Fruit fly (Drosophila melanogaster) whole organism, pupa: ENCODE measurements around the gene CG9297.

Source experiments
- CG13204 ChIP-seq: fragments of 200-800 bp; sonication (Bioruptor generic); optimal IDR thresholded peaks from 2 replicates; lab custom pipeline; 2018; ENCODE audit warnings: missing biosample characterization, mild to moderate bottlenecking, missing genetic modification characterization, moderate library complexity
- CG14655 ChIP-seq: fragments of 200-800 bp; sonication (Bioruptor generic); optimal IDR thresholded peaks from 3 replicates; lab custom pipeline; 2017; ENCODE audit warnings: mild to moderate bottlenecking, missing biosample characterization, missing genetic modification reagents, missing genetic modification characterization
- CG15710 ChIP-seq: fragments of 200-800 bp; sonication (Bioruptor generic); optimal IDR thresholded peaks from 2 replicates; lab custom pipeline; 2018; ENCODE audit warnings: missing biosample characterization, mild to moderate bottlenecking, missing genetic modification characterization, moderate library complexity
- CG32121 ChIP-seq: fragments of 200-800 bp; sonication (Bioruptor generic); IDR thresholded peaks from 2 replicates; pipeline ENCODE4 v1.3.6; 2022; ENCODE audit warnings: missing biosample characterization, missing genetic modification characterization
- CG4496 ChIP-seq: fragments of 200-800 bp; sonication (Bioruptor generic); IDR thresholded peaks from 3 replicates; pipeline ENCODE4 v1.3.6; 2022; ENCODE audit warnings: missing biosample characterization, missing genetic modification characterization
- CG8159 ChIP-seq: fragments of 200-800 bp; sonication (Bioruptor generic); optimal IDR thresholded peaks from 3 replicates; lab custom pipeline; 2018; ENCODE audit warnings: missing biosample characterization, mild to moderate bottlenecking, missing genetic modification characterization, moderate library complexity
- D1 ChIP-seq: fragments of 200-800 bp; sonication (Bioruptor generic); optimal IDR thresholded peaks from 2 replicates; lab custom pipeline; 2018; ENCODE audit warnings: missing biosample characterization, mild to moderate bottlenecking, missing genetic modification characterization, moderate library complexity
- EcR ChIP-seq: fragments of 200-800 bp; sonication (Bioruptor generic); optimal IDR thresholded peaks from 3 replicates; lab custom pipeline; 2019; ENCODE audit warnings: missing biosample characterization, missing genetic modification characterization, mild to moderate bottlenecking, moderate library complexity, missing genetic modification reagents
- Ets98B ChIP-seq: fragments of 200-800 bp; sonication (Bioruptor generic); IDR thresholded peaks from 2 replicates; pipeline ENCODE4 v1.3.6; 2022; ENCODE audit warnings: missing biosample characterization, missing genetic modification characterization
- Pif1A ChIP-seq: fragments of 200-800 bp; sonication (Bioruptor generic); optimal IDR thresholded peaks from 3 replicates; lab custom pipeline; 2016; ENCODE audit warnings: missing biosample characterization, missing genetic modification characterization
- Snoo ChIP-seq: fragments of 200-800 bp; sonication (Bioruptor generic); optimal IDR thresholded peaks from 3 replicates; lab custom pipeline; 2017; ENCODE audit warnings: missing biosample characterization, mild to moderate bottlenecking, missing genetic modification characterization, inconsistent platforms
- fd96Ca ChIP-seq: fragments of 200-800 bp; sonication (Bioruptor generic); IDR thresholded peaks from 3 replicates; pipeline ENCODE4 v1.3.6; 2022; ENCODE audit warnings: missing biosample characterization, missing genetic modification characterization
- gl ChIP-seq: fragments of 200-800 bp; sonication (Bioruptor generic); optimal IDR thresholded peaks from 2 replicates; lab custom pipeline; 2018; ENCODE audit warnings: missing biosample characterization, mild to moderate bottlenecking, missing genetic modification characterization

DNA sequence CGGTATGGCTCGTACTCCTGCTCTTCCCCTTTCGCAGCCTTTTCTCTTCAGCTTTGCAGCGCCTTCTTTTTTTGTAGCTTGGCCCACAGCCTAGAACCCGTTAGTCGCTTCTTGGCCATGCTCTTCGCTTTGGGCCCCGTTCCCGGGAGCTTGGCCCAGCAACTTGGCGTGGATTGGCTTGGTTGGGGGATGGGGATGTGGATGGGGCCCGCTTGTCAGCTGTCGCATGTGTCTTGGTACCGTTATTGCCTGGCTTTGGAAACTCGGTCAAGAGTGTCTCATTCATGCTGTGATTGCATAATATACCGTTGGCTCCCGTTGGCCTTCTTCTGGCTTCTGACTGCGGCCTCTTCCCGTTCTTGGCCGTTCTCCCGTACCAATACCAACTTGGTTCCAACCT is 14.6 kb downstream of the CG9297 start:
- TF ChIP-seq gl (tag; lab: Kevin White, UChicago): no peak
- no peak for TF ChIP-seq Snoo
- TF ChIP-seq CG32121: no peak
- no peak for TF ChIP-seq CG13204 (GFP tag; lab: Kevin White, UChicago)
- TF ChIP-seq EcR (GFP tag; lab: Kevin White, UChicago): no peak
- no peak for TF ChIP-seq Pif1A (GFP tag; lab: Kevin White, UChicago)
- TF ChIP-seq Ets98B (GFP tag; lab: Robert Waterston, UW): no peak
- no peak for TF ChIP-seq CG8159 (tag; lab: Kevin White, UChicago)
- no peak for TF ChIP-seq CG15710 (tag; lab: Kevin White, UChicago)
- no peak for TF ChIP-seq CG14655 (GFP tag; lab: Kevin White, UChicago)
- TF ChIP-seq fd96Ca (GFP tag; lab: Robert Waterston, UW): no peak
- TF ChIP-seq D1 (tag; lab: Kevin White, UChicago): no peak
- TF ChIP-seq CG4496 (GFP tag; lab: Robert Waterston, UW): 0 out of 3 replicates have a peak, but pooled peaks have one; percentile 46
